In genomic region chr3R:5464481-5464880, dm6 we compare ENCODE assay signal across 4 fruit fly cellular contexts.
TF ChIP-seq lines count a peak whose summit lies in the region.

TSS of gene PEK (minus strand) at chr3R:5464753.

- TF ChIP-seq CTCF in whole organism, embryonic (GFP tag; optimal IDR thresholded peaks at IDR 0.05; lab: Kevin White, UChicago) = no peak

TF ChIP-seq in whole organism, adult, 20 proteins besides CTCF, POLR2A, EP300 and RAD21:
- TF ChIP-seq CG1620 (GFP tag; optimal IDR thresholded peaks at IDR 0.05; lab: Kevin White, UChicago) (no peak), ovo (GFP tag; optimal IDR thresholded peaks at IDR 0.05; lab: Kevin White, UChicago) (no peak), bab1 (GFP tag; optimal IDR thresholded peaks at IDR 0.05; lab: Kevin White, UChicago) (peak; percentile 60), CG7045 (GFP tag; optimal IDR thresholded peaks at IDR 0.05; lab: Kevin White, UChicago) (no peak), toe (GFP tag; optimal IDR thresholded peaks at IDR 0.05; lab: Kevin White, UChicago) (no peak), CG14711 (tag; optimal IDR thresholded peaks at IDR 0.05; lab: Kevin White, UChicago) (peak; percentile 3), cnc (optimal IDR thresholded peaks at IDR 0.05; lab: Kevin White, UChicago) (no peak), kay (GFP tag; lab: Kevin White, UChicago; ENCODE audit: borderline replicate concordance) (no peak), CG33017 (tag; optimal IDR thresholded peaks at IDR 0.05; lab: Kevin White, UChicago) (no peak), CG11617 (GFP tag; optimal IDR thresholded peaks at IDR 0.05; lab: Kevin White, UChicago) (no peak), CG5204 (GFP tag; optimal IDR thresholded peaks at IDR 0.05; lab: Kevin White, UChicago) (no peak), Mnt (GFP tag; optimal IDR thresholded peaks at IDR 0.05; lab: Kevin White, UChicago) (peak; percentile 5), CG7101 (tag; optimal IDR thresholded peaks at IDR 0.05; lab: Kevin White, UChicago) (no peak), CG12768 (GFP tag; optimal IDR thresholded peaks at IDR 0.05; lab: Kevin White, UChicago) (no peak)

TF ChIP-seq in whole organism, embryonic, 481 proteins besides CTCF, POLR2A, EP300 and RAD21 (continues in another document):
- no peak for TF ChIP-seq Hsf (GFP tag; optimal IDR thresholded peaks at IDR 0.05; lab: Kevin White, UChicago)
- TF ChIP-seq CG17802 (tag; optimal IDR thresholded peaks at IDR 0.05; lab: Kevin White, UChicago) = no peak
- no peak for TF ChIP-seq odd (GFP tag; optimal IDR thresholded peaks at IDR 0.05; lab: Kevin White, UChicago)
- TF ChIP-seq D (optimal IDR thresholded peaks at IDR 0.05; lab: Kevin White, UChicago) = peak; percentile 0
- TF ChIP-seq D (GFP tag; optimal IDR thresholded peaks at IDR 0.05; lab: Kevin White, UChicago) = no peak
- TF ChIP-seq Max (GFP tag; optimal IDR thresholded peaks at IDR 0.05; lab: Kevin White, UChicago) = no peak
- TF ChIP-seq Dll (GFP tag; IDR thresholded peaks at IDR 0.05; lab: Robert Waterston, UW; ENCODE audit: partially characterized antibody) = no peak
- TF ChIP-seq CG14441 (GFP tag; IDR thresholded peaks at IDR 0.05; lab: Robert Waterston, UW) = no peak
- no peak for TF ChIP-seq ara (GFP tag; IDR thresholded peaks at IDR 0.05; lab: Robert Waterston, UW)
- TF ChIP-seq CG7357 (GFP tag; IDR thresholded peaks at IDR 0.05; lab: Robert Waterston, UW) = no peak
- TF ChIP-seq Lhr (GFP tag; optimal IDR thresholded peaks at IDR 0.05; lab: Kevin White, UChicago) = peak; percentile 32
- TF ChIP-seq gt (GFP tag; IDR thresholded peaks at IDR 0.05; lab: Robert Waterston, UW) = no peak
- no peak for TF ChIP-seq CG34376 (GFP tag; optimal IDR thresholded peaks at IDR 0.05; lab: Kevin White, UChicago)
- TF ChIP-seq Sry-δ (GFP tag; optimal IDR thresholded peaks at IDR 0.05; lab: Kevin White, UChicago) = peak; percentile 6
- TF ChIP-seq Ets97D (GFP tag; optimal IDR thresholded peaks at IDR 0.05; lab: Kevin White, UChicago) = peak; percentile 31
- TF ChIP-seq CG34422 (GFP tag; IDR thresholded peaks at IDR 0.05; lab: Robert Waterston, UW) = no peak
- TF ChIP-seq luna (GFP tag; optimal IDR thresholded peaks at IDR 0.05; lab: Kevin White, UChicago) = no peak
- no peak for TF ChIP-seq sisA (GFP tag; IDR thresholded peaks at IDR 0.05; lab: Robert Waterston, UW)
- TF ChIP-seq CG8281 (tag; optimal IDR thresholded peaks at IDR 0.05; lab: Kevin White, UChicago) = no peak
- no peak for TF ChIP-seq CG13775 (GFP tag; optimal IDR thresholded peaks at IDR 0.05; lab: Kevin White, UChicago)
- TF ChIP-seq CG12744 (GFP tag; optimal IDR thresholded peaks at IDR 0.05; lab: Kevin White, UChicago) = no peak
- TF ChIP-seq Fer3 (tag; optimal IDR thresholded peaks at IDR 0.05; lab: Kevin White, UChicago) = no peak
- TF ChIP-seq Ets65A (GFP tag; lab: Kevin White, UChicago) = no peak
- TF ChIP-seq Scr (GFP tag; IDR thresholded peaks at IDR 0.05; lab: Robert Waterston, UW; ENCODE audit: partially characterized antibody) = 0 out of 2 replicates have a peak, but pooled peaks have one; percentile 13
- no peak for TF ChIP-seq dimm (GFP tag; IDR thresholded peaks at IDR 0.05; lab: Robert Waterston, UW)
- no peak for TF ChIP-seq tap (tag; optimal IDR thresholded peaks at IDR 0.05; lab: Kevin White, UChicago)
- no peak for TF ChIP-seq CG3281 (GFP tag; optimal IDR thresholded peaks at IDR 0.05; lab: Kevin White, UChicago)

TF ChIP-seq in whole organism, prepupa, 60 proteins besides CTCF, POLR2A, EP300 and RAD21:
- TF ChIP-seq vri (GFP tag; optimal IDR thresholded peaks at IDR 0.05; lab: Kevin White, UChicago) = peak; percentile 44
- TF ChIP-seq Sox15 (GFP tag; optimal IDR thresholded peaks at IDR 0.05; lab: Kevin White, UChicago) = no peak
- peak; percentile 76 for TF ChIP-seq svp (GFP tag; lab: Kevin White, UChicago)
- no peak for TF ChIP-seq CG6792 (GFP tag; optimal IDR thresholded peaks at IDR 0.05; lab: Kevin White, UChicago)

TF ChIP-seq in whole organism, wandering third instar larva, 38 proteins besides CTCF, POLR2A, EP300 and RAD21:
- TF ChIP-seq sv (GFP tag; optimal IDR thresholded peaks at IDR 0.05; lab: Kevin White, UChicago) (no peak), Myc (optimal IDR thresholded peaks at IDR 0.05; lab: Kevin White, UChicago) (peak; percentile 52), CrebA (GFP tag; optimal IDR thresholded peaks at IDR 0.05; lab: Kevin White, UChicago; ENCODE audit: borderline replicate concordance) (no peak), Mio (GFP tag; optimal IDR thresholded peaks at IDR 0.05; lab: Kevin White, UChicago) (no peak), Dif (GFP tag; optimal IDR thresholded peaks at IDR 0.05; lab: Kevin White, UChicago; ENCODE audit: partially characterized antibody) (no peak), Rel (GFP tag; optimal IDR thresholded peaks at IDR 0.05; lab: Kevin White, UChicago) (no peak), Rel (tag; optimal IDR thresholded peaks at IDR 0.05; lab: Kevin White, UChicago) (peak; percentile 19), Sp1 (GFP tag; optimal IDR thresholded peaks at IDR 0.05; lab: Kevin White, UChicago) (no peak), fru (GFP tag; optimal IDR thresholded peaks at IDR 0.05; lab: Kevin White, UChicago) (no peak), psq (GFP tag; optimal IDR thresholded peaks at IDR 0.05; lab: Kevin White, UChicago) (no peak), N (GFP tag; optimal IDR thresholded peaks at IDR 0.05; lab: Kevin White, UChicago) (no peak), jim (GFP tag; optimal IDR thresholded peaks at IDR 0.05; lab: Kevin White, UChicago) (no peak), Abd-B (GFP tag; optimal IDR thresholded peaks at IDR 0.05; lab: Kevin White, UChicago) (no peak)
TF ChIP-seq in whole organism, wandering third instar larva: peak in this region for 2.
